Fruit fly (Drosophila melanogaster) whole organism, adult: Measurements from ENCODE around the gene ndl.

Source experiments
- CG11617 ChIP-seq: fragments of 200-800 bp; sonication (Bioruptor generic); optimal IDR thresholded peaks from 2 replicates; lab custom pipeline; 2017; ENCODE audit warnings: mild to moderate bottlenecking, missing biosample characterization, missing genetic modification reagents, missing genetic modification characterization
- CG12768 ChIP-seq: fragments of 200-800 bp; sonication (Bioruptor generic); optimal IDR thresholded peaks from 2 replicates; lab custom pipeline; 2017; ENCODE audit warnings: missing biosample characterization, missing genetic modification characterization, mild to moderate bottlenecking, moderate library complexity, missing genetic modification reagents
- CG14711 ChIP-seq: fragments of 200-800 bp; sonication (Bioruptor generic); optimal IDR thresholded peaks from 2 replicates; lab custom pipeline; 2018; ENCODE audit warnings: missing biosample characterization, mild to moderate bottlenecking, missing genetic modification characterization, moderate library complexity
- CG1620 ChIP-seq: fragments of 200-800 bp; sonication (Bioruptor generic); optimal IDR thresholded peaks from 2 replicates; lab custom pipeline; 2016; ENCODE audit warnings: missing biosample characterization, missing genetic modification characterization
- CG33017 ChIP-seq: fragments of 200-800 bp; sonication (Bioruptor generic); optimal IDR thresholded peaks from 2 replicates; lab custom pipeline; 2018; ENCODE audit warnings: missing biosample characterization, mild to moderate bottlenecking, missing genetic modification characterization, moderate library complexity
- CG5204 ChIP-seq: fragments of 200-800 bp; sonication (Bioruptor generic); optimal IDR thresholded peaks from 2 replicates; lab custom pipeline; 2016; ENCODE audit warnings: missing biosample characterization, missing genetic modification characterization
- CG7045 ChIP-seq: fragments of 200-800 bp; sonication (Bioruptor generic); optimal IDR thresholded peaks from 2 replicates; lab custom pipeline; 2017; ENCODE audit warnings: missing biosample characterization, mild to moderate bottlenecking, missing genetic modification characterization
- CG7101 ChIP-seq: fragments of 200-800 bp; sonication (Bioruptor generic); optimal IDR thresholded peaks from 2 replicates; lab custom pipeline; 2018; ENCODE audit warnings: missing biosample characterization, mild to moderate bottlenecking, missing genetic modification characterization, moderate library complexity
- Clk ChIP-seq: fragments of 200-800 bp; sonication (Bioruptor generic); optimal IDR thresholded peaks from 2 replicates; lab custom pipeline; 2017; ENCODE audit warnings: missing biosample characterization, missing genetic modification characterization
- Crg-1 ChIP-seq: fragments of 200-800 bp; sonication (Bioruptor generic); optimal IDR thresholded peaks from 2 replicates; lab custom pipeline; 2016; ENCODE audit warnings: missing biosample characterization, missing genetic modification characterization
- Hr96 ChIP-seq: fragments of 200-800 bp; sonication (Bioruptor generic); optimal IDR thresholded peaks from 2 replicates; lab custom pipeline; 2016; ENCODE audit warnings: missing biosample characterization, missing genetic modification characterization
- Mnt ChIP-seq: fragments of 200-800 bp; sonication (Bioruptor generic); optimal IDR thresholded peaks from 2 replicates; lab custom pipeline; 2016; ENCODE audit warnings: missing biosample characterization, mild to moderate bottlenecking, missing genetic modification characterization
- bab1 ChIP-seq: fragments of 200-800 bp; sonication (Bioruptor generic); optimal IDR thresholded peaks from 3 replicates; lab custom pipeline; 2019; ENCODE audit warnings: missing biosample characterization, mild to moderate bottlenecking, missing genetic modification characterization, moderate library complexity
- cic ChIP-seq: fragments of 200-800 bp; sonication (Bioruptor generic); optimal IDR thresholded peaks from 2 replicates; lab custom pipeline; 2017; ENCODE audit warnings: missing biosample characterization, mild to moderate bottlenecking, missing genetic modification characterization, moderate library complexity
- cnc ChIP-seq, 2 experiments: fragments of >200 bp; optimal IDR thresholded peaks; 2 replicates each; lab custom pipeline; 2017
- kay ChIP-seq: fragments of 200-800 bp; sonication (Bioruptor generic); peaks from one replicate; lab custom pipeline; 2016; ENCODE audit warnings: missing biosample characterization, missing genetic modification characterization, borderline replicate concordance
- ovo ChIP-seq: fragments of 200-800 bp; sonication (Bioruptor generic); optimal IDR thresholded peaks from 2 replicates; lab custom pipeline; 2016; ENCODE audit warnings: missing biosample characterization, missing genetic modification characterization
- pad ChIP-seq: fragments of 200-800 bp; sonication (Bioruptor generic); optimal IDR thresholded peaks from 3 replicates; lab custom pipeline; 2017; ENCODE audit warnings: missing biosample characterization, missing genetic modification characterization, mild to moderate bottlenecking, moderate library complexity, missing genetic modification reagents
- tj ChIP-seq: fragments of 200-800 bp; sonication (Bioruptor generic); optimal IDR thresholded peaks from 3 replicates; lab custom pipeline; 2017; ENCODE audit warnings: missing biosample characterization, mild to moderate bottlenecking, missing genetic modification characterization, moderate library complexity
- toe ChIP-seq: fragments of 200-800 bp; sonication (Bioruptor generic); optimal IDR thresholded peaks from 2 replicates; lab custom pipeline; 2016; ENCODE audit warnings: missing biosample characterization, missing genetic modification characterization

ndl gene

dm6 chr3L:6603266-6603734 lies at the start of gene ndl, which contains the start of gene Rexo5:
Gene ndl, minus strand, starts transcription at chr3L:6603366.
Gene Rexo5, plus strand, starts transcription at chr3L:6603684.
- TF ChIP-seq CG7101 (tag; lab: Kevin White, UChicago) (no peak), pad (GFP tag; lab: Kevin White, UChicago) (no peak), kay (GFP tag; lab: Kevin White, UChicago) (no peak), tj (GFP tag; lab: Kevin White, UChicago) (peak; percentile 85), bab1 (GFP tag; lab: Kevin White, UChicago) (peak; percentile 12), Clk (GFP tag; lab: Kevin White, UChicago) (no peak), CG1620 (GFP tag; lab: Kevin White, UChicago) (no peak), cnc (optimal IDR thresholded peaks at IDR 0.05; lab: Kevin White, UChicago) (no peak), CG7045 (GFP tag; lab: Kevin White, UChicago) (no peak), toe (GFP tag; lab: Kevin White, UChicago) (no peak), CG5204 (GFP tag; lab: Kevin White, UChicago) (no peak), CG33017 (tag; lab: Kevin White, UChicago) (no peak), Crg-1 (GFP tag; lab: Kevin White, UChicago) (no peak), CG12768 (GFP tag; lab: Kevin White, UChicago) (no peak), ovo (GFP tag; lab: Kevin White, UChicago) (no peak), CG14711 (tag; lab: Kevin White, UChicago) (no peak), Hr96 (no peak)

DNA sequence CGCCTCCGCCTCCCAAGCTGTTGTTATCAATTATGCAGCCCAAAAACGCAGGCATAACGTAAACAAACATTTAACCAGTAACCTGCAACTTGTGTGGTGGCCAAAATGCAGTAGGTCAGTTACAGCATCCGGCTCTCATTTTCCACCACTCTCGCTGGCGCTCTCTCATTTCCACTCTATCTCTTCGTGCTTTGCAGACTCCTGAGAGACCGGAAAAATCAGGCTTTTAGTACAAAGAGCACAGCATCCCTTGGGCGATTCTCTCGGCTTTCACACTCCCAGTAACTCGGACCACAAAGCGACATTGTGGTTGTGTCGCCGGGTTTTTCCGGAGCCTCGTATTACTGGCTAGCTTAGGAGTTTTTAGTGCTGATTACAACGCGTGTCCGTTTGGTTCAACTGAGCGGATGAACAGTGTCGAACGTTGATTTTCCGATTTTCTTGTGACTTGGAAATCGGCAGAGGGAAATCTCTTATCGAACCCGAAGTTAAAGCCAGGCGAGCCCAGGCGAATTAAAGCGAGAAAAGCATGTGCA lies 20.6 kb upstream of the ndl start, which contains the start of gene GluRIA:
TSS of gene GluRIA (plus strand) at position 364 of the 536 bp plus-strand sequence.
- TF ChIP-seq Crg-1 (GFP tag; lab: Kevin White, UChicago): no peak
- TF ChIP-seq pad (GFP tag; lab: Kevin White, UChicago): no peak
- no peak for TF ChIP-seq CG33017 (tag; lab: Kevin White, UChicago)
- no peak for TF ChIP-seq toe (GFP tag; lab: Kevin White, UChicago)
- TF ChIP-seq Hr96: no peak
- no peak for TF ChIP-seq tj (GFP tag; lab: Kevin White, UChicago)
- no peak for TF ChIP-seq CG14711 (tag; lab: Kevin White, UChicago)
- no peak for TF ChIP-seq CG12768 (GFP tag; lab: Kevin White, UChicago)
- no peak for TF ChIP-seq cic (GFP tag; lab: Kevin White, UChicago)
- no peak for TF ChIP-seq cnc (optimal IDR thresholded peaks at IDR 0.05; lab: Kevin White, UChicago)
- TF ChIP-seq bab1 (GFP tag; lab: Kevin White, UChicago): no peak
- TF ChIP-seq CG7045 (GFP tag; lab: Kevin White, UChicago): no peak
- TF ChIP-seq CG1620 (GFP tag; lab: Kevin White, UChicago): no peak
- no peak for TF ChIP-seq kay (GFP tag; lab: Kevin White, UChicago)
- TF ChIP-seq CG5204 (GFP tag; lab: Kevin White, UChicago): no peak
- TF ChIP-seq Mnt (GFP tag; lab: Kevin White, UChicago): no peak
- TF ChIP-seq ovo (GFP tag; lab: Kevin White, UChicago): no peak
- TF ChIP-seq CG7101 (tag; lab: Kevin White, UChicago): no peak
- no peak for TF ChIP-seq Clk (GFP tag; lab: Kevin White, UChicago)
- no peak for TF ChIP-seq CG11617 (GFP tag; lab: Kevin White, UChicago)

- no peak for TF ChIP-seq toe (GFP tag; lab: Kevin White, UChicago)
- TF ChIP-seq kay (GFP tag; lab: Kevin White, UChicago): peak; percentile 28
Measured at dm6 chr3L:6619060-6619459, 15.9 kb upstream of the ndl start.

dm6 chr3L:6615181-6615580 lies 12.0 kb upstream of the ndl start:
- no peak for TF ChIP-seq CG11617 (GFP tag; lab: Kevin White, UChicago)
- no peak for TF ChIP-seq bab1 (GFP tag; lab: Kevin White, UChicago)
- TF ChIP-seq CG12768 (GFP tag; lab: Kevin White, UChicago): no peak
- no peak for TF ChIP-seq ovo (GFP tag; lab: Kevin White, UChicago)
- peak; percentile 37 for TF ChIP-seq cic (GFP tag; lab: Kevin White, UChicago)
- peak; percentile 2 for TF ChIP-seq kay (GFP tag; lab: Kevin White, UChicago)
- TF ChIP-seq pad (GFP tag; lab: Kevin White, UChicago): no peak

DNA sequence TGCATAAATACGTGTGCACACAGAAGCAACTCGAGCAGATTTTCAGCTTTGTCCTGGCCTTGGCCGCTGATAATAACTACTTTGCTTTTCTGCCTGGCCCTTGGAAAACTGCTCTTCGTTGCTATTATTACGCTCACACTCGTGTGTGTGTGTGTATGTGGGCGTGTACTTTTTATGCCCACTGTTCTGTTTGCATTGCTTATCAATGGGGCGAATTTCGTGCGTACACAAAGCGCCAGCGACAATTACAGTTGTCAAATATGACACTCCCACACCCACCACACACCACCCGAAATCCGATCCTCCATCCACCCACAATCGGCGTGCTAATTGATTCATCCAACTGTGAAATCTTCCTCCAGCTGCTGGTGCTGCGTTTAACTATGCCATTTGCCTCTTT lies 9.5 kb upstream of the ndl start:
- TF ChIP-seq CG7101 (tag; lab: Kevin White, UChicago): no peak
- TF ChIP-seq bab1 (GFP tag; lab: Kevin White, UChicago): no peak
- no peak for TF ChIP-seq cic (GFP tag; lab: Kevin White, UChicago)
- no peak for TF ChIP-seq kay (GFP tag; lab: Kevin White, UChicago)
- no peak for TF ChIP-seq CG1620 (GFP tag; lab: Kevin White, UChicago)
- no peak for TF ChIP-seq CG12768 (GFP tag; lab: Kevin White, UChicago)
- TF ChIP-seq CG5204 (GFP tag; lab: Kevin White, UChicago): no peak
- no peak for TF ChIP-seq tj (GFP tag; lab: Kevin White, UChicago)

DNA sequence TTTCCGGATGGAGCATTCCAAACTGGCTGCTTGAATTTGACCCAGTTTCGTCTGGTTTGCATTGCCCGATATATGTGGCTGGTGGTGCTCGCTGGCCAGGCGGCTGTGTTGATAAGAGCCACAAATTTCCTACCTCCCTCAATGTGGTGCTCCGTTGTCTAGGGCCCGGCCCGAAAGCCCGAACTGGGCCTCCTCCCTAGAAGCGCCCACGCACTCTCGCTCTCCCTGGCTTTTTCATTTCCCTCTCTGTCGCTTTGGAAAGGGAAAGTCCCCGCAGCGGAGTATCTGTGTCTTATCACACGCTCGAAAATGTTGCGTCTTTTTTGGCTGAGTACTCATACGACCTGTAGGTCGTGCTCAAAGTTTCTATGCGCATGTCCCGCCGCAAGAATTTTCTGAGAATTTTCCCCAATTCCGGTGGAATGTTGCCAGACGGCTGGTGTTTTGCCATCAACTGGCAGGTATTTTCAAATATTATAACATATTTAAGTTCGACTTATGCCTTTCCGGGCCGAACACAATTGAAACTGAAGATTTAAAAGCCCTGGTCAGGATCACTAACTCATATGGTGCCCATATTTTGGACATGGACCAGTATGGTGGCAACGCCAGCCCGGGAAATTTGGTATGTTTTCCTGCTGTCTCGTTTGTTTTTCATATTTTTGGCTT lies 5.9 kb upstream of the ndl start, which contains the start of gene axed:
TSS of gene axed (plus strand) at position 442 of the 669 bp plus-strand sequence.
- TF ChIP-seq tj (GFP tag; lab: Kevin White, UChicago) (no peak), CG12768 (GFP tag; lab: Kevin White, UChicago) (no peak), cic (GFP tag; lab: Kevin White, UChicago) (no peak), pad (GFP tag; lab: Kevin White, UChicago) (peak; percentile 28), CG7045 (GFP tag; lab: Kevin White, UChicago) (peak; percentile 33), CG11617 (GFP tag; lab: Kevin White, UChicago) (peak; percentile 37), CG33017 (tag; lab: Kevin White, UChicago) (no peak), Hr96 (peak; percentile 30), CG14711 (tag; lab: Kevin White, UChicago) (peak; percentile 6), cnc (optimal IDR thresholded peaks at IDR 0.05; lab: Kevin White, UChicago) (no peak), CG7101 (tag; lab: Kevin White, UChicago) (no peak), kay (GFP tag; lab: Kevin White, UChicago) (no peak), ovo (GFP tag; lab: Kevin White, UChicago) (no peak), CG5204 (GFP tag; lab: Kevin White, UChicago) (peak; percentile 69), toe (GFP tag; lab: Kevin White, UChicago) (peak; percentile 2), Mnt (GFP tag; lab: Kevin White, UChicago) (peak; percentile 17), Crg-1 (GFP tag; lab: Kevin White, UChicago) (no peak)
